Worm (Caenorhabditis elegans): Measurements from ENCODE around the gene zip-6.

DNA sequence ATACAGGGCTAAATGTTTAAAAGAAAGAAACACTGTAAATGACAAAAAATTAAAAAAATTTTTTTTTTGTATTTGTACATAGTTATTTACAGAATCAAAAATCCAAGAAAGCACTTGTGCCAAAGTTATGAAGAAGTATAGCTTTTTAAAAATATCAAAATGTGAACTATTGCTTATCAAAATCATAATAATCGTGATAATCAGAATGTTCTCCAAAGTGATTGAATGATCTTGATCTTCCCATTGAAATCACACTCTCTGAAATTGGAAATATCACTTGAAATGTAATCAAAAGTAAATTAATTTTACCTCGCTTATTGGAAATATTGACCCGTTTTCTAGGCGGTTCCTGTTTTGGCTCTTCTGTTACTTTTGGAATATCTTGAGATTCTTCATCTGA, 8.6 kb upstream of the zip-6 start:
- TF ChIP-seq med-1 (GFP tag; optimal IDR thresholded peaks at IDR 0.05; ENCODE audit: insufficient read depth) (no peak), T22C8.4 (GFP tag; IDR thresholded peaks at IDR 0.05) (no peak), ref-1 (GFP tag; conservative IDR thresholded peaks at IDR 0.05) (no peak)
